Fruit fly (Drosophila melanogaster): Measurements from ENCODE around the gene swa.

swa gene

DNA sequence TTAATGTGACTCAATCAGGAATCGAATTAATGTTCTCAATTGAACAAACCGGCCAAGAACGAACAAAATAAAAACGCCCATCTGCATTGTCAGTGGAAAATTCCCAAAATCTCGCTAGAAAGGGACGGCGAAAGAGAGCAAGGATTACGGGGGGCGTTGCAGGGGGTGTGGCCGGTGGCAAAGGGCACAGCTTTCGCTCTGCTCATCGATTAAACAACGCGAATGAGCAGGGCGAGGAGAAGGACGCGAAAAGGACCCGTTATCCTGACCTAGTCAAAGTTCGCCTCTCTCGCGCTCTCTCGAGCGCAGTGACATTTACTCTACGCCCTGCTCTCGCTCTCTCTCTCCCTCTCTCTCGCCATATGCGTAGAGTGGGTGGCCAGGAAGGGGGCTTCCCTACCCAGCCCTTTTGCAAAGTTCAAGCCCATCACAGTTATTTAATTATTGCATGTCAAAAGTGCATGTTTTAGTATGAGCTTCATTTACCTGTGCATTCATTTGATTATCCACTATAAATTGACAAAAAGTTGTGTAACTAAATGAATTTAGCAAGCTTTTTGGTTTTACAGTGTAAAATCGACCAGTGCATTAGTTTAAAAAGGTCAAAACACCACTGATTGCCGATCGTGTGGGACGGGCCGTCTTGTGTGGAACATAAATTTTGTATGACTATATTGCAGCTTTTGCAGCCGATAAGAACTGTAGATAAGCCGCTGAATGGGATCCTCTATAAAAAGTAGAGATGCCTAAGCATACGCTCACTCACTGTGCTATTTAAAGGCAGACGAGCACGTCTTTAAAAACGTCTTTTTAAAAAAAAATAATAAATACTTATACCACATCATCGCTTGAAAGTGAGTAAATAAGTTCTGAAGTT, 26.5 kb downstream of the swa start:
- TF ChIP-seq Dif (GFP tag; optimal IDR thresholded peaks at IDR 0.05; ENCODE audit: partially characterized antibody), result peak; percentile 59
- peak; percentile 53 for TF ChIP-seq HLH106 (tag; optimal IDR thresholded peaks at IDR 0.05)
- TF ChIP-seq foxo (GFP tag; optimal IDR thresholded peaks at IDR 0.05), result peak in 1 of 2 experiments; percentile 62
- no peak for TF ChIP-seq CG32264 (GFP tag; optimal IDR thresholded peaks at IDR 0.05)
- peak; percentile 13 for TF ChIP-seq Sp1 (GFP tag; optimal IDR thresholded peaks at IDR 0.05)
- no peak for TF ChIP-seq CG9705 (GFP tag; optimal IDR thresholded peaks at IDR 0.05)
- TF ChIP-seq dl (GFP tag; optimal IDR thresholded peaks at IDR 0.05; ENCODE audit: insufficient read depth in 1 of 2, partially characterized antibody in 2 of 2), result peak; percentile 14 to 47
- TF ChIP-seq br (GFP tag; optimal IDR thresholded peaks at IDR 0.05), result peak; percentile 39
- TF ChIP-seq Abd-B (GFP tag; optimal IDR thresholded peaks at IDR 0.05), result no peak
- TF ChIP-seq h (GFP tag; optimal IDR thresholded peaks at IDR 0.05), result peak; percentile 55
- peak; percentile 22 for TF ChIP-seq dmrt93B (GFP tag; optimal IDR thresholded peaks at IDR 0.05)
- peak; percentile 23 for TF ChIP-seq OdsH (GFP tag; optimal IDR thresholded peaks at IDR 0.05)
- TF ChIP-seq ey (GFP tag; optimal IDR thresholded peaks at IDR 0.05), result peak; percentile 48
- TF ChIP-seq fru (GFP tag; optimal IDR thresholded peaks at IDR 0.05), result peak; percentile 57
- TF ChIP-seq Hnf4 (GFP tag; optimal IDR thresholded peaks at IDR 0.05), result peak; percentile 8
- peak; percentile 19 for TF ChIP-seq rgr (GFP tag; optimal IDR thresholded peaks at IDR 0.05)
- TF ChIP-seq jim (GFP tag; optimal IDR thresholded peaks at IDR 0.05), result no peak

- no peak for TF ChIP-seq Dfd (GFP tag; optimal IDR thresholded peaks at IDR 0.05)
- no peak for TF ChIP-seq Jra (GFP tag; optimal IDR thresholded peaks at IDR 0.05)
- no peak for TF ChIP-seq CG32264 (GFP tag; optimal IDR thresholded peaks at IDR 0.05)
- no peak for TF ChIP-seq Myc (optimal IDR thresholded peaks at IDR 0.05)
- TF ChIP-seq Abd-B (GFP tag; optimal IDR thresholded peaks at IDR 0.05), result no peak
- TF ChIP-seq pan (optimal IDR thresholded peaks at IDR 0.05), result no peak
- TF ChIP-seq OdsH (GFP tag; optimal IDR thresholded peaks at IDR 0.05), result no peak
- TF ChIP-seq brk (GFP tag; optimal IDR thresholded peaks at IDR 0.05), result no peak
- TF ChIP-seq Rel (GFP tag; optimal IDR thresholded peaks at IDR 0.05), result no peak
- TF ChIP-seq Rel (tag; optimal IDR thresholded peaks at IDR 0.05), result no peak
- no peak for TF ChIP-seq jim (GFP tag; optimal IDR thresholded peaks at IDR 0.05)
- TF ChIP-seq GATAd (GFP tag; optimal IDR thresholded peaks at IDR 0.05), result no peak
- no peak for TF ChIP-seq usp (GFP tag; optimal IDR thresholded peaks at IDR 0.05)
Observed at dm6 chrX:6337702-6338101, 27.8 kb downstream of the swa start, which contains the start of gene CG3842. TSS of gene CG3842 (plus strand) at chrX:6337762.

DNA sequence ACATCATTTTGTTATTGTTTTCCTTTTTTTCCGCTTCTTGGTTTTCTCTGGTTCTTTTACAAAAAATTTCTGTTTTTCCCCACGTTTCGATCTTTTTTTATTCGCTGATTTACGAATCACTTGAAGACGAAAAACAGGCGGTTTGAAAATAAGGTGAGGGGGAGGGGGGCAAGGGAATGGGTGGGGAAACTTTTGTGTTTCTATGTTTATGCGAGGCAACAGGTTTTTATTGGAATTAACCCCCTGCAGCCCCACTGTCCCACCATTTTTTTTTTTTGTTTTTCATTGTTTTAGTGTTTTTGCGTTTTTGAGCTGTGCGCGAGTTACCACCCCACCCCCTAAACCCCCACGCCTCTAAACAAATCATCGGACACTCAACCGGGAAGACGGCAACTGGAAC, 30.6 kb downstream of the swa start:
- TF ChIP-seq Rel (GFP tag; optimal IDR thresholded peaks at IDR 0.05) (no peak), Rel (tag; optimal IDR thresholded peaks at IDR 0.05) (peak; percentile 85), HLH106 (tag; optimal IDR thresholded peaks at IDR 0.05) (no peak)

- TF ChIP-seq h (GFP tag; optimal IDR thresholded peaks at IDR 0.05), result no peak
- no peak for TF ChIP-seq Hr83 (GFP tag; optimal IDR thresholded peaks at IDR 0.05; ENCODE audit: poor library complexity, severe bottlenecking)
- TF ChIP-seq Sp1 (GFP tag; optimal IDR thresholded peaks at IDR 0.05), result no peak
- peak in 1 of 2 experiments; percentile 15 for TF ChIP-seq foxo (GFP tag; optimal IDR thresholded peaks at IDR 0.05)
- no peak for TF ChIP-seq psq (GFP tag; optimal IDR thresholded peaks at IDR 0.05)
- no peak for TF ChIP-seq Rel (GFP tag; optimal IDR thresholded peaks at IDR 0.05)
- peak; percentile 93 for TF ChIP-seq Rel (tag; optimal IDR thresholded peaks at IDR 0.05)
- TF ChIP-seq br (GFP tag; optimal IDR thresholded peaks at IDR 0.05), result no peak
- no peak for TF ChIP-seq dl (GFP tag; optimal IDR thresholded peaks at IDR 0.05; ENCODE audit: insufficient read depth in 1 of 2, partially characterized antibody in 2 of 2)
- TF ChIP-seq ey (GFP tag; optimal IDR thresholded peaks at IDR 0.05), result peak; percentile 4
- peak; percentile 2 for TF ChIP-seq rgr (GFP tag; optimal IDR thresholded peaks at IDR 0.05)
- no peak for TF ChIP-seq brk (GFP tag; optimal IDR thresholded peaks at IDR 0.05)
Observed at dm6 chrX:6332988-6333719, 32.4 kb downstream of the swa start.
